Fruit fly (Drosophila melanogaster) S2 (cell line): ENCODE results near the gene CG8119.

Source experiments
- CG8478 ChIP-seq: fragments of >200 bp; optimal IDR thresholded peaks from 2 replicates; lab custom pipeline; 2018
- CTCF ChIP-seq, 2 experiments: fragments of >200 bp; optimal IDR thresholded peaks; 2 replicates each; lab custom pipeline; 2018

- TF ChIP-seq CG8478 (lab: Kevin White, UChicago), result no peak
- no peak for TF ChIP-seq CTCF (optimal IDR thresholded peaks at IDR 0.05; lab: Kevin White, UChicago)
These were observed 39.4 kb upstream of the CG8119 start for dm6 chrX:15622970-15623402.
